Fruit fly (Drosophila melanogaster) whole organism: Measurements from ENCODE around the gene CG31528.

Experiments used
- CG8478 ChIP-seq: fragments of >200 bp; optimal IDR thresholded peaks from 2 replicates; lab custom pipeline; 2018; ENCODE audit warnings: inconsistent platforms
- Dll ChIP-seq: fragments of >200 bp; optimal IDR thresholded peaks from 2 replicates; lab custom pipeline; 2017
- EcR ChIP-seq, 2 experiments: fragments of >200 bp; optimal IDR thresholded peaks; 2 replicates each; lab custom pipeline; 2017; ENCODE audit warnings: missing biosample characterization in 2 of 2, missing genetic modification characterization in 2 of 2, missing genetic modification reagents in 2 of 2
- psq ChIP-seq: fragments of >200 bp; optimal IDR thresholded peaks from 2 replicates; lab custom pipeline; 2017

dm6 chr3R:4449256-4449655 lies 33.0 kb downstream of the CG31528 start:
- no peak for TF ChIP-seq EcR (GFP tag; optimal IDR thresholded peaks at IDR 0.05; lab: Kevin White, UChicago)
- TF ChIP-seq Dll = no peak
- TF ChIP-seq CG8478 (lab: Kevin White, UChicago) = no peak
- no peak for TF ChIP-seq psq
